Worm (Caenorhabditis elegans): ENCODE results near the gene nhr-185.

nhr-185 gene

DNA sequence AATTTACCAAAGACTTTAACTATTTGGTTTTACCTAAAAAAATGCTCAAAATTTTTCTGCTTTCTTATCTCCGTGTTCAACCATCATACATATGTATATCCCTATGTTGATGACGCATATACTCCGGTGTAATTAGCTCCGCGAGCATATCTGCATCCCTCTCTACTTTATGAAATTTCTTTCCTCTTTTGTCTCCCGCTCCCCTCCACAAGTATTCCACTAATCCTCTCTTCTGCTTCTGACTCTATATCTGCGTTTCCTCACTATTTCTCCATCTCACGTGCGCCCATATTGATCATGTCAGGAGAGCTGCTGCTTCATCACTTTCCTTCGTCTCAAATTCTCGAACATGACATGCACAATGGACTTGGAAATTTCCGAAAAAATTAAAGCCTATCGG lies 32.2 kb downstream of the nhr-185 start, which contains the start of gene H10D18.1:
H10D18.1 (plus strand) TSS at position 277 of the 400 bp plus-strand sequence.
- TF ChIP-seq hlh-30 (tag; optimal IDR thresholded peaks at IDR 0.05; ENCODE audit: insufficient read depth) (peak; percentile 46), mxl-3 (GFP tag; optimal IDR thresholded peaks at IDR 0.05) (no peak), aha-1 (tag) (no peak), unc-62 (GFP tag; optimal IDR thresholded peaks at IDR 0.05 in 1 of 2) (no peak), unc-62 (tag; optimal IDR thresholded peaks at IDR 0.05) (no peak), mdl-1 (tag; optimal IDR thresholded peaks at IDR 0.05) (peak in 1 of 2 experiments; percentile 6), lim-7 (GFP tag; IDR thresholded peaks at IDR 0.05) (no peak), ztf-7 (tag; optimal IDR thresholded peaks at IDR 0.05) (no peak)

DNA sequence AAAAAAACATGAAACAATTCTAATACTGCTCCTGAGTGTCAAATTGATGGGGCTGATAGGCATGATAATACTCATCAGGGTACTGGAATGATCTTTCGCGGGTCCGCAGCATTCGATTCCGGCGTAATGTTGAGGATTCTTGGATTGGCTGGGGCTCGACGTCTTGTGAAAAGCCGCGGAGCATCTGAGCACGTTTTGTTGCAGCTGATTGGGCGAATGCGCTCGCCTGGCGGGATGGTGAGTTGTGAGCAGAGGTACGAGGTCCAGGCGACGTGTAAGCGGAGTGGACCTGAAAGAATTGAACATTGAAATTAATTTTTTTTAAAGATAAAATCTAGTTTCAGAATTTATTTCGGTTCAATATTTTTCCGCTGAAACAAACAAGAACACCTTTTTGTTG lies 33.2 kb downstream of the nhr-185 start:
- peak; percentile 7 for TF ChIP-seq aha-1 (tag)
- peak; percentile 51 for TF ChIP-seq set-16 (GFP tag; IDR thresholded peaks at IDR 0.05)
- TF ChIP-seq daf-16 (GFP tag; optimal IDR thresholded peaks at IDR 0.05) = no peak
- TF ChIP-seq daf-16 (tag; optimal IDR thresholded peaks at IDR 0.05) = no peak
- TF ChIP-seq mdl-1 (tag; optimal IDR thresholded peaks at IDR 0.05) = no peak

DNA sequence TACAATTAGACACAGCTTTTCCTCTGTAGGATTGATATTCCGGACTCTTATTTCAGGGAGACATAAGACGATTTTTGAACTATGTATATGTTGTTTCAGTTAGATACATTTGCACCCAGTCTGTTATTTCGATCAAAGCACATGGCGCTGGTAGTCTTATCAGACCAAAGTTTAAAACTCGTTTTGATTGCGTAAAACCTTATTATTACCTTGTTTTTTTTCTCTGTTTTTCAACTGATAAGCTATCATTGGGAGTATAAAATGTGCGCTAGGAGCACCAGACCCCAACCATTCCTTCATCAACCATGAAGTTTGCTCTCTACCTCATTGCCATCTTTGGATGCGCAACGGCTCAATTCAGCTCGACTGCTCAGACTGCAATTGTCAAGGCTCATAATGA lies 34.9 kb downstream of the nhr-185 start, which contains the start of gene scl-12:
scl-12 (plus strand) TSS at position 301 of the 400 bp plus-strand sequence.
- TF ChIP-seq egl-27 (tag; optimal IDR thresholded peaks at IDR 0.05) = no peak
- no peak for TF ChIP-seq nhr-77 (tag; optimal IDR thresholded peaks at IDR 0.05)
- TF ChIP-seq dmd-8 (GFP tag; IDR thresholded peaks at IDR 0.05) = 0 out of 2 replicates have a peak, but pooled peaks have one; percentile 31
- no peak for TF ChIP-seq tag-97 (GFP tag; IDR thresholded peaks at IDR 0.05)
- TF ChIP-seq mes-2 (tag; optimal IDR thresholded peaks at IDR 0.05; ENCODE audit: poor library complexity, severe bottlenecking) = no peak
- TF ChIP-seq daf-19 (GFP tag; conservative IDR thresholded peaks at IDR 0.05) = no peak
- TF ChIP-seq rbr-2 (tag; optimal IDR thresholded peaks at IDR 0.05) = no peak
- no peak for TF ChIP-seq dmd-9 (GFP tag; IDR thresholded peaks at IDR 0.05)
- TF ChIP-seq lir-3 (tag; optimal IDR thresholded peaks at IDR 0.05) = no peak
- TF ChIP-seq snpc-4 (tag; optimal IDR thresholded peaks at IDR 0.05) = no peak
- TF ChIP-seq aha-1 (tag) = peak; percentile 47

ce11 chrV:3811541-3811940 lies 35.6 kb downstream of the nhr-185 start, which contains the start of gene scl-13:
TSS of gene scl-13 (minus strand) at chrV:3811641.
- no peak for TF ChIP-seq unc-62 (GFP tag; optimal IDR thresholded peaks at IDR 0.05 in 1 of 2)
- no peak for TF ChIP-seq unc-62 (tag; optimal IDR thresholded peaks at IDR 0.05)

DNA sequence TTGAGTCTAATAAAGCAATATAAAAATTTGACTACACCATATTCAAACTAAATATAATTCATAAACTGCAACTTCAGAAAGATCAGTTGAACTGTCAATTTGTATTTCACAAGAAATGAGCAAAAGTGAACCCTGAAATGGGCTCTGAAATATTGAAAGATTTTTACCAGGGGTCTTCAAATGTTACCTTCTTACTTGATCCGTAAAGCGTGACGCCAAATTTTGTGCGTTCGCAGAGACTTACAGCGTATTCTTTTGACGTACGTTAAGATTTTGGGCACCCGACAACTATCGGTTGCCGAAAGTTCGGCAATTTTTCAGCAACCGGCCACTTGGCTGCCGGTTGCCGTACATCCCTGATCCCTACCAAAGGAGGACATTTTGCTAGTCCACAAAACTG lies 37.1 kb downstream of the nhr-185 start:
- TF ChIP-seq aha-1 (tag) (peak; percentile 94), unc-39 (tag; optimal IDR thresholded peaks at IDR 0.05) (no peak)

DNA sequence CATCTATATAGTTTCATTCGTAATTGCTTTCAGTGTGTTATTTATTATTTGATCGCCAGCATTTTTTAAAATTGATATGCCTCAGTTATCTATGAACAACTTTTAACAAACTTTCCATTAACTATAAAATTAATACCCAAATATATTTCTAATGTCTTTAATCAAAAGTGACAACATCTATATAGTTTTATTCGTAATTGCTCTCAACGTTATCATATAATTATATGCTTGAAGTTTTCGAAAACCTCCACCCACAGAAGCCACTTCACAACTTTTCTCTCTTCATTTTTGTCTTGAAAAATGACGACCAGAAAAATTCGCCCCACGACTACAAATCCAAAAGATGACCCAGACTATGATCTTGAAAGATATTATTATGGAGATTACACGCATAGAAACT lies 38.8 kb downstream of the nhr-185 start, which contains the start of gene srw-6:
srw-6 (plus strand) TSS at position 301 of the 400 bp plus-strand sequence.
- no peak for TF ChIP-seq F44E2.7 (GFP tag; IDR thresholded peaks at IDR 0.05)
- no peak for TF ChIP-seq nhr-41 (GFP tag; IDR thresholded peaks at IDR 0.05)
- TF ChIP-seq Y105C5A.15 (GFP tag; IDR thresholded peaks at IDR 0.05) = no peak
- TF ChIP-seq hmg-1.1 (GFP tag; IDR thresholded peaks at IDR 0.05) = no peak
- TF ChIP-seq ceh-44 (GFP tag; IDR thresholded peaks at IDR 0.05) = no peak
- no peak for TF ChIP-seq sdz-12 (GFP tag; optimal IDR thresholded peaks at IDR 0.05)
- no peak for TF ChIP-seq nhr-102 (tag; optimal IDR thresholded peaks at IDR 0.05)
- TF ChIP-seq rbr-2 (tag; optimal IDR thresholded peaks at IDR 0.05) = no peak
- TF ChIP-seq fkh-10 (GFP tag; optimal IDR thresholded peaks at IDR 0.05) = no peak
- TF ChIP-seq arid-1 (GFP tag; conservative IDR thresholded peaks at IDR 0.05) = no peak
- no peak for TF ChIP-seq zip-11 (GFP tag; IDR thresholded peaks at IDR 0.05)
- TF ChIP-seq egl-27 (tag; optimal IDR thresholded peaks at IDR 0.05) = no peak
